Fruit fly (Drosophila melanogaster): ENCODE results near the gene rux.

- TF ChIP-seq Abd-B (GFP tag; optimal IDR thresholded peaks at IDR 0.05) (no peak), jim (GFP tag; optimal IDR thresholded peaks at IDR 0.05) (no peak), psq (GFP tag; optimal IDR thresholded peaks at IDR 0.05) (no peak), pan (optimal IDR thresholded peaks at IDR 0.05) (no peak)
Measured at dm6 chrX:6039431-6040016, 1.9 kb upstream of the rux start, which contains the start of gene CG5937.

All from whole organism, wandering third instar larva.